Worm (Caenorhabditis elegans) whole organism, L3 larva: ENCODE results near the gene pen-2.

Source experiments
- ZK546.5 ChIP-seq: sonication (generic microtip); optimal IDR thresholded peaks from 2 replicates; lab custom pipeline; 2017; ENCODE audit warnings: missing biosample characterization, missing genetic modification characterization
- aly-2 ChIP-seq: fragments of 150-350 bp; optimal IDR thresholded peaks from 2 replicates; lab custom pipeline; 2014; ENCODE audit warnings: missing biosample characterization, missing genetic modification characterization
- ama-1 ChIP-seq: fragments of 150-350 bp; optimal IDR thresholded peaks from 2 replicates; lab custom pipeline; 2018
- ceh-9 ChIP-seq: sonication (generic microtip); optimal IDR thresholded peaks from 2 replicates; lab custom pipeline; 2018; ENCODE audit warnings: missing biosample characterization, missing genetic modification characterization
- egl-5 ChIP-seq: fragments of 150-350 bp; optimal IDR thresholded peaks from 2 replicates; lab custom pipeline; 2017; ENCODE audit warnings: missing biosample characterization, missing genetic modification reagents, missing genetic modification characterization, inconsistent platforms
- hmg-11 ChIP-seq: sonication (generic microtip); optimal IDR thresholded peaks from 2 replicates; lab custom pipeline; 2016; ENCODE audit warnings: missing genetic modification characterization, missing compliant biosample characterization
- mdl-1 ChIP-seq: fragments of 150-350 bp; optimal IDR thresholded peaks from 2 replicates; lab custom pipeline; 2014; ENCODE audit warnings: missing biosample characterization, missing genetic modification characterization
- nfya-1 ChIP-seq: sonication (generic microtip); optimal IDR thresholded peaks from 2 replicates; lab custom pipeline; 2017; ENCODE audit warnings: missing genetic modification characterization, mild to moderate bottlenecking, missing compliant biosample characterization, antibody characterized with exemption, moderate library complexity; ENCODE audit not compliant: insufficient read depth
- nhr-23 ChIP-seq: fragments of 150-350 bp; optimal IDR thresholded peaks from 2 replicates; lab custom pipeline; 2014; ENCODE audit warnings: missing biosample characterization, missing genetic modification reagents, missing genetic modification characterization
- nhr-25 ChIP-seq: sonication (generic microtip); optimal IDR thresholded peaks from 2 replicates; lab custom pipeline; 2017; ENCODE audit warnings: missing biosample characterization, missing genetic modification characterization
- pha-4 ChIP-seq: fragments of 150-350 bp; optimal IDR thresholded peaks from 2 replicates; lab custom pipeline; 2014; ENCODE audit warnings: missing biosample characterization, missing genetic modification reagents, missing genetic modification characterization
- snpc-4 ChIP-seq: fragments of 150-350 bp; optimal IDR thresholded peaks from 2 replicates; lab custom pipeline; 2014; ENCODE audit warnings: missing biosample characterization, missing genetic modification characterization
- unc-39 ChIP-seq: sonication (generic microtip); optimal IDR thresholded peaks from 4 replicates; lab custom pipeline; 2017; ENCODE audit warnings: missing biosample characterization, missing genetic modification characterization
- ztf-11 ChIP-seq: fragments of 150-350 bp; optimal IDR thresholded peaks from 2 replicates; lab custom pipeline; 2014; ENCODE audit warnings: missing biosample characterization, missing genetic modification characterization

- TF ChIP-seq aly-2 (no peak), ZK546.5 (tag; lab: Kevin White, UChicago) (no peak), ztf-11 (tag; lab: Kevin White, UChicago) (no peak), ceh-9 (tag; lab: Kevin White, UChicago) (no peak), egl-5 (no peak), mdl-1 (tag; lab: Kevin White, UChicago) (no peak), nhr-23 (tag; lab: Kevin White, UChicago) (no peak), pha-4 (tag; lab: Kevin White, UChicago) (no peak), unc-39 (tag; lab: Kevin White, UChicago) (no peak), nhr-25 (tag; lab: Kevin White, UChicago) (no peak), snpc-4 (no peak), hmg-11 (tag; lab: Kevin White, UChicago) (no peak), ama-1 (lab: Kevin White, UChicago) (no peak), nfya-1 (tag; lab: Kevin White, UChicago) (no peak)
These were observed 1.0 kb downstream of the pen-2 start for ce11 chrIII:11344125-11344524.
